Fruit fly (Drosophila melanogaster) whole organism, prepupa: ENCODE results near the gene Osbp.

ENCODE experiments used
- CG10631 ChIP-seq: fragments of 200-800 bp; sonication (Bioruptor generic); optimal IDR thresholded peaks from 2 replicates; lab custom pipeline; 2016; ENCODE audit warnings: missing biosample characterization, missing genetic modification characterization
- CG10669 ChIP-seq: fragments of 200-800 bp; sonication (Bioruptor generic); optimal IDR thresholded peaks from 3 replicates; lab custom pipeline; 2018; ENCODE audit warnings: missing biosample characterization, mild to moderate bottlenecking, missing genetic modification characterization, moderate library complexity
- CG11294 ChIP-seq: fragments of 200-800 bp; sonication (Bioruptor generic); IDR thresholded peaks from 2 replicates; pipeline ENCODE4 v1.3.6; 2022; ENCODE audit warnings: missing biosample characterization, missing genetic modification characterization
- CG11762 ChIP-seq: fragments of 200-800 bp; sonication (Bioruptor generic); optimal IDR thresholded peaks from 3 replicates; lab custom pipeline; 2016; ENCODE audit warnings: missing biosample characterization, missing genetic modification characterization; ENCODE audit not compliant: insufficient read depth
- CG15336 ChIP-seq: fragments of 200-800 bp; sonication (Bioruptor generic); IDR thresholded peaks from 2 replicates; pipeline ENCODE4 v1.3.6; 2022; ENCODE audit warnings: missing biosample characterization, missing genetic modification characterization
- CG31627 ChIP-seq: fragments of 200-800 bp; sonication (Bioruptor generic); optimal IDR thresholded peaks from 3 replicates; lab custom pipeline; 2016; ENCODE audit warnings: missing biosample characterization, missing genetic modification characterization
- CG32006 ChIP-seq: fragments of 200-800 bp; sonication (Bioruptor generic); optimal IDR thresholded peaks from 3 replicates; lab custom pipeline; 2017; ENCODE audit warnings: missing biosample characterization, mild to moderate bottlenecking, missing genetic modification characterization
- CG34406 ChIP-seq: fragments of 200-800 bp; sonication (Bioruptor generic); optimal IDR thresholded peaks from 3 replicates; lab custom pipeline; 2016; ENCODE audit warnings: missing biosample characterization, missing genetic modification characterization
- CG3919 ChIP-seq: fragments of 200-800 bp; sonication (Bioruptor generic); optimal IDR thresholded peaks from 3 replicates; lab custom pipeline; 2016; ENCODE audit warnings: missing biosample characterization, missing genetic modification characterization
- CG4318 ChIP-seq: fragments of 200-800 bp; sonication (Bioruptor generic); optimal IDR thresholded peaks from 3 replicates; lab custom pipeline; 2017; ENCODE audit warnings: missing biosample characterization, mild to moderate bottlenecking, missing genetic modification characterization
- CG6163 ChIP-seq: fragments of 200-800 bp; sonication (Bioruptor generic); IDR thresholded peaks from 3 replicates; pipeline ENCODE4 v1.3.6; 2022; ENCODE audit warnings: missing biosample characterization, missing genetic modification characterization
- CG6808 ChIP-seq: fragments of 200-800 bp; sonication (Bioruptor generic); optimal IDR thresholded peaks from 3 replicates; lab custom pipeline; 2017; ENCODE audit warnings: missing biosample characterization, missing genetic modification characterization, mild to moderate bottlenecking, moderate library complexity, missing genetic modification reagents
- CG6854 ChIP-seq: fragments of 200-800 bp; sonication (Bioruptor generic); optimal IDR thresholded peaks from 2 replicates; lab custom pipeline; 2017; ENCODE audit warnings: missing biosample characterization, mild to moderate bottlenecking, missing genetic modification characterization
- CG7368 ChIP-seq: fragments of 200-800 bp; sonication (Bioruptor generic); optimal IDR thresholded peaks from 3 replicates; lab custom pipeline; 2016; ENCODE audit warnings: missing biosample characterization, missing genetic modification characterization
- CG8119 ChIP-seq: fragments of 200-800 bp; sonication (Bioruptor generic); IDR thresholded peaks from 3 replicates; pipeline ENCODE4 v1.3.6; 2022; ENCODE audit warnings: missing biosample characterization, missing genetic modification characterization
- CG9139 ChIP-seq: fragments of 200-800 bp; sonication (Bioruptor generic); optimal IDR thresholded peaks from 3 replicates; lab custom pipeline; 2017; ENCODE audit warnings: missing biosample characterization, mild to moderate bottlenecking, missing genetic modification characterization
- Eip75B ChIP-seq: fragments of 200-800 bp; sonication (Bioruptor generic); optimal IDR thresholded peaks from 3 replicates; lab custom pipeline; 2016; ENCODE audit warnings: missing biosample characterization, missing genetic modification characterization
- Eip78C ChIP-seq: fragments of 200-800 bp; sonication (Bioruptor generic); peaks from one replicate; lab custom pipeline; 2016; ENCODE audit warnings: missing biosample characterization, missing genetic modification characterization
- Eip93F ChIP-seq: fragments of 200-800 bp; sonication (Bioruptor generic); optimal IDR thresholded peaks from 2 replicates; lab custom pipeline; 2016; ENCODE audit warnings: missing biosample characterization, mild to moderate bottlenecking, missing genetic modification characterization
- Ets21C ChIP-seq: fragments of 200-800 bp; sonication (Bioruptor generic); optimal IDR thresholded peaks from 3 replicates; lab custom pipeline; 2016; ENCODE audit warnings: missing biosample characterization, missing genetic modification characterization
- Ets96B ChIP-seq: fragments of 200-800 bp; optimal IDR thresholded peaks from 2 replicates; lab custom pipeline; 2019; ENCODE audit warnings: missing biosample characterization, mild to moderate bottlenecking, missing genetic modification characterization, moderate library complexity
- Gug ChIP-seq: fragments of 200-800 bp; sonication (Bioruptor generic); IDR thresholded peaks from 2 replicates; pipeline ENCODE4 v1.3.6; 2022; ENCODE audit warnings: missing biosample characterization, missing genetic modification characterization
- Hr38 ChIP-seq: sonication (Bioruptor generic); optimal IDR thresholded peaks from 2 replicates; lab custom pipeline; 2016; ENCODE audit warnings: missing biosample characterization, missing genetic modification characterization
- Hr39 ChIP-seq: fragments of 200-800 bp; sonication (Bioruptor generic); optimal IDR thresholded peaks from 2 replicates; lab custom pipeline; 2016; ENCODE audit warnings: missing biosample characterization, missing genetic modification characterization
- Hr4 ChIP-seq: fragments of 200-800 bp; sonication (Bioruptor generic); optimal IDR thresholded peaks from 3 replicates; lab custom pipeline; 2016; ENCODE audit warnings: missing biosample characterization, missing genetic modification characterization
- Met ChIP-seq: fragments of 200-800 bp; sonication (Bioruptor generic); optimal IDR thresholded peaks from 3 replicates; lab custom pipeline; 2016; ENCODE audit warnings: missing biosample characterization, missing genetic modification characterization
- OdsH ChIP-seq: fragments of 200-800 bp; sonication (Bioruptor generic); optimal IDR thresholded peaks from 3 replicates; lab custom pipeline; 2016; ENCODE audit warnings: missing biosample characterization, missing genetic modification characterization
- Sox102F ChIP-seq: fragments of 200-800 bp; sonication (Bioruptor generic); optimal IDR thresholded peaks from 2 replicates; lab custom pipeline; 2016; ENCODE audit warnings: missing biosample characterization, mild to moderate bottlenecking, missing genetic modification characterization
- Sox14 ChIP-seq: fragments of 200-800 bp; sonication (Bioruptor generic); optimal IDR thresholded peaks from 3 replicates; lab custom pipeline; 2016; ENCODE audit warnings: missing biosample characterization, missing genetic modification characterization
- Sox15 ChIP-seq: fragments of 200-800 bp; sonication (Bioruptor generic); optimal IDR thresholded peaks from 3 replicates; lab custom pipeline; 2016; ENCODE audit warnings: missing biosample characterization, missing genetic modification characterization
- achi ChIP-seq: fragments of 200-800 bp; sonication (Bioruptor generic); optimal IDR thresholded peaks from 3 replicates; lab custom pipeline; 2016; ENCODE audit warnings: missing biosample characterization, missing genetic modification characterization
- acj6 ChIP-seq: fragments of 200-800 bp; sonication (Bioruptor generic); optimal IDR thresholded peaks from 3 replicates; lab custom pipeline; 2016; ENCODE audit warnings: missing biosample characterization, missing genetic modification characterization
- dac ChIP-seq: fragments of 200-800 bp; sonication (Bioruptor generic); optimal IDR thresholded peaks from 2 replicates; lab custom pipeline; 2017; ENCODE audit warnings: missing biosample characterization, mild to moderate bottlenecking, missing genetic modification characterization
- dsx ChIP-seq: fragments of 200-800 bp; optimal IDR thresholded peaks from 3 replicates; lab custom pipeline; 2019; ENCODE audit warnings: missing biosample characterization, mild to moderate bottlenecking, missing genetic modification characterization, moderate library complexity; ENCODE audit not compliant: poor library complexity, severe bottlenecking
- eg ChIP-seq: fragments of 200-800 bp; sonication (Bioruptor generic); IDR thresholded peaks from 3 replicates; pipeline ENCODE4 v1.3.6; 2022; ENCODE audit warnings: missing biosample characterization, missing genetic modification characterization
- esn ChIP-seq: fragments of 200-800 bp; sonication (Bioruptor generic); optimal IDR thresholded peaks from 2 replicates; lab custom pipeline; 2016; ENCODE audit warnings: missing biosample characterization, mild to moderate bottlenecking, missing genetic modification characterization, moderate library complexity
- fd59A ChIP-seq: fragments of 200-800 bp; sonication (Bioruptor generic); optimal IDR thresholded peaks from 2 replicates; lab custom pipeline; 2017; ENCODE audit warnings: missing biosample characterization, mild to moderate bottlenecking, missing genetic modification characterization, missing genetic modification reagents
- fd85E ChIP-seq: fragments of 200-800 bp; sonication (Bioruptor generic); optimal IDR thresholded peaks from 3 replicates; lab custom pipeline; 2016; ENCODE audit warnings: missing biosample characterization, missing genetic modification characterization
- lz ChIP-seq: fragments of 200-800 bp; sonication (Bioruptor generic); optimal IDR thresholded peaks from 3 replicates; lab custom pipeline; 2016; ENCODE audit warnings: missing biosample characterization, missing genetic modification characterization
- net ChIP-seq: fragments of 200-800 bp; sonication (Bioruptor generic); optimal IDR thresholded peaks from 3 replicates; lab custom pipeline; 2016; ENCODE audit warnings: missing biosample characterization, missing genetic modification characterization
- pdm3 ChIP-seq: fragments of 200-800 bp; sonication (Bioruptor generic); optimal IDR thresholded peaks from 3 replicates; lab custom pipeline; 2016; ENCODE audit warnings: missing biosample characterization, missing genetic modification characterization
- salr ChIP-seq, 2 experiments: fragments of 200-800 bp; sonication (Bioruptor generic); optimal IDR thresholded peaks; 3 replicates each; lab custom pipeline; 2016 to 2018; ENCODE audit warnings: missing biosample characterization in 2 of 2, missing genetic modification characterization in 2 of 2, mild to moderate bottlenecking in 1 of 2
- spab ChIP-seq: fragments of 200-800 bp; sonication (Bioruptor generic); optimal IDR thresholded peaks from 2 replicates; lab custom pipeline; 2017; ENCODE audit warnings: missing biosample characterization, mild to moderate bottlenecking, missing genetic modification characterization, missing genetic modification reagents
- ss ChIP-seq, 2 experiments: fragments of 200-800 bp; sonication (Bioruptor generic); optimal IDR thresholded peaks; 2 replicates in 1 of 2; 3 replicates in 1 of 2; lab custom pipeline; 2017 to 2018; ENCODE audit warnings: mild to moderate bottlenecking in 2 of 2, missing biosample characterization in 2 of 2, missing genetic modification characterization in 2 of 2, moderate library complexity in 1 of 2
- svp ChIP-seq: fragments of 200-800 bp; sonication (Bioruptor generic); peaks from one replicate; lab custom pipeline; 2016; ENCODE audit warnings: missing biosample characterization, missing genetic modification characterization
- topi ChIP-seq: fragments of 200-800 bp; sonication (Bioruptor generic); optimal IDR thresholded peaks from 3 replicates; lab custom pipeline; 2016; ENCODE audit warnings: missing biosample characterization, missing genetic modification characterization
- vri ChIP-seq: fragments of 200-800 bp; sonication (Bioruptor generic); optimal IDR thresholded peaks from 3 replicates; lab custom pipeline; 2016; ENCODE audit warnings: missing biosample characterization, mild to moderate bottlenecking, missing genetic modification characterization

Osbp gene

DNA sequence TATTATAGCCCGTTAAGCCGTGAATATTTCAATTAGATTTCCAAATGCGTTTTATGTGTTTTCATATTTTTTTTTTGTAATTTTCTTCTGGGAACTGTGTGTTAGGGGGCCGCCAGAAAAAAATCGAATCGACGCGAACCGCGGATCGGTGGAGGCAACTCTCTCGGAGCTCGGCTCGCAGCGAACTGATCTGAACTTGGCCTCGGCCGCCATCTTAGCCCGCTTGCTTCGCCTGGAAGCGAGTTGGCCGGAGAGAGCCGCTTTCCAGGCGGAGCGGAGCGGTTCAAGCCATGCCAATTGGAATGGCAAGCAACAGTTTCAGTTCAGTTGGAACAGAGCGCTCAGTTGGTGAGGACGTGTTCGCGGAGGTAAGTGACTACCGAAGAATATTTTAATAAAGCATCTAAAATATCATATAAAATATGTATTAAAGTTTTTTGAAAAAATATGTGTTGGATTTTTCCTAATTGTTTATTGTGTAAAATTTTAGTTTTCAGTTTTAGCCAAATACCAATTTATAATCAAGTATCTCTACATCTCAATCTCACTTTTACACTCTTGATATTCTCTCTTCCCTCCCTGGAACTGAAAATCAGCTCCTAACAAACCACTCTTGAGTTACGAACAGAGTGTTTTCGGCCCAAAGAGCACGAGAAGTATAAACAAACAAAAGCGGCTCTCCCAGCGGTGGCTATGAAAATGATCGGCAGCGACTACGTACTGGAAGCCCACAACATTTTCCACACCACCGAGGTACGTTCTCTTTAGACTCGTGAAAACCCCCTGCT, 43.4 kb downstream of the Osbp start, which contains the start of the genes CG31121 and CG11069 (continued):
- TF ChIP-seq dsx (peak; percentile 9), CG15336 (GFP tag; lab: Robert Waterston, UW) (no peak), Hr38 (GFP tag; lab: Kevin White, UChicago) (no peak), spab (no peak), CG34406 (no peak), CG32006 (GFP tag; lab: Kevin White, UChicago) (no peak), Eip93F (no peak), svp (GFP tag; lab: Kevin White, UChicago) (no peak), fd85E (GFP tag; lab: Kevin White, UChicago) (no peak), Eip78C (peak; percentile 68), CG11762 (GFP tag; lab: Kevin White, UChicago) (peak; percentile 3), Sox15 (GFP tag; lab: Kevin White, UChicago) (no peak)

DNA sequence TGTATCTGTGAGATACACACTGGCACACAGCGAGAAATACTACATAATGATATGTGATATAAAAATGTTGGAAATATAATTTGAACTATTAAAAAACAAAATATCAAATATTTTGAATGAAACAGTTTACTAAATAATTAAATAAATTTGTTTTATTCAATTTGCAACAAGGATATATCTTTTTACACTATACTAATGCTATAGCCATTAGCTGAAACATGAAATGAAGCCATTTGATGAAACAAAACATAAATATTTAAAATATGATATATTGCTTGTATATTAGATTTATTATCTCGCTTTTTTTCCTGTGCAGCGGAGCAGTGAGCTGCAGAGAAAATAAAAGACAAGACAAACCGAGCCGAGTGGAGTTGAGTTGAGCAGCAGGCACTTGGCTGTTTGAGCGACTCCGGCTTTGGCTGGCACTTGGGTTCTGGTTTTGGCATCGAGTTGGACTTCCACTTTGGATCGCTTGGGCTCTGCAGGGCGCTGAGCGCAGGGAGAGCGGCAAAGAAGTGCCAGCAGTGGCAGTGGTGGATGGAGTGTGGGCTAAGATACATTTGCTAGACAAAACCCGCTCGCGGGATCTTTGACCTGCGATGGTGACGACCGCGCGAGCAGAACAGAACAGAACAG, 44.6 kb downstream of the Osbp start:
- TF ChIP-seq CG11762 (GFP tag; lab: Kevin White, UChicago) (peak; percentile 80), Met (peak; percentile 83), CG11294 (peak; percentile 70; the same call in 1 of the 2 replicates), CG15336 (GFP tag; lab: Robert Waterston, UW) (peak; percentile 94), dac (peak; percentile 62), achi (peak; percentile 90), Ets96B (tag; lab: Kevin White, UChicago) (peak; percentile 93), net (GFP tag; lab: Kevin White, UChicago) (peak; percentile 88), CG6163 (GFP tag; lab: Robert Waterston, UW) (peak; percentile 81; the same call in 2 of the 3 replicates), CG9139 (GFP tag; lab: Kevin White, UChicago) (peak; percentile 74), Eip78C (peak; percentile 95), esn (GFP tag; lab: Kevin White, UChicago) (peak; percentile 88), CG3919 (GFP tag; lab: Kevin White, UChicago) (peak; percentile 86), Eip75B (peak; percentile 53), eg (peak; percentile 84), Gug (GFP tag; lab: Robert Waterston, UW) (peak; percentile 76), CG6808 (GFP tag; lab: Kevin White, UChicago) (peak; percentile 91), Sox102F (peak; percentile 63), Hr38 (GFP tag; lab: Kevin White, UChicago) (no peak), acj6 (GFP tag; lab: Kevin White, UChicago) (peak; percentile 81), fd59A (peak; percentile 85), CG7368 (GFP tag; lab: Kevin White, UChicago) (peak; percentile 78), ss (GFP tag; optimal IDR thresholded peaks at IDR 0.05; lab: Kevin White, UChicago) (peak; percentile 84 to 86), CG10669 (GFP tag; lab: Kevin White, UChicago) (peak; percentile 81), Eip93F (no peak), Sox14 (GFP tag; lab: Kevin White, UChicago) (peak; percentile 33), Hr4 (peak; percentile 66), Ets21C (GFP tag; lab: Kevin White, UChicago) (peak; percentile 19), CG31627 (GFP tag; lab: Kevin White, UChicago) (peak; percentile 33), CG8119 (GFP tag; lab: Robert Waterston, UW) (peak; percentile 95), topi (GFP tag; lab: Kevin White, UChicago) (peak; percentile 72), CG10631 (peak; percentile 88), CG4318 (GFP tag; lab: Kevin White, UChicago) (peak; percentile 74), CG6854 (GFP tag; lab: Kevin White, UChicago) (peak; percentile 76), pdm3 (GFP tag; lab: Kevin White, UChicago) (peak; percentile 68), OdsH (GFP tag; lab: Kevin White, UChicago) (peak; percentile 86), lz (GFP tag; lab: Kevin White, UChicago) (peak; percentile 55), vri (GFP tag; lab: Kevin White, UChicago) (peak; percentile 42), salr (GFP tag; optimal IDR thresholded peaks at IDR 0.05; lab: Kevin White, UChicago) (peak; percentile 7 to 86), Hr39 (GFP tag; lab: Kevin White, UChicago) (peak; percentile 22)
